Fruit fly (Drosophila melanogaster) whole organism, embryonic: Measurements from ENCODE around the gene CG3078.

Source experiments
- Abd-B ChIP-seq: fragments of 200-800 bp; sonication (Bioruptor generic); optimal IDR thresholded peaks from 2 replicates; lab custom pipeline; 2018; ENCODE audit warnings: missing biosample characterization, mild to moderate bottlenecking, missing genetic modification characterization, moderate library complexity
- Ada2b ChIP-seq: fragments of 200-800 bp; sonication (Bioruptor generic); IDR thresholded peaks from 2 replicates; pipeline ENCODE4 v1.3.6; 2022; ENCODE audit warnings: missing biosample characterization, missing genetic modification characterization
- Atf3 ChIP-seq: fragments of 200-800 bp; sonication (Bioruptor generic); optimal IDR thresholded peaks from 3 replicates; lab custom pipeline; 2016; ENCODE audit warnings: missing biosample characterization, missing genetic modification characterization
- Bdp1 ChIP-seq: fragments of 200-800 bp; sonication (Bioruptor generic); optimal IDR thresholded peaks from 3 replicates; lab custom pipeline; 2016; ENCODE audit warnings: missing biosample characterization, missing genetic modification characterization
- CG10267 ChIP-seq: fragments of 200-800 bp; sonication (Bioruptor generic); optimal IDR thresholded peaks from 2 replicates; lab custom pipeline; 2018; ENCODE audit warnings: missing biosample characterization, mild to moderate bottlenecking, missing genetic modification characterization, moderate library complexity
- CG10366 ChIP-seq: fragments of 200-800 bp; sonication (Bioruptor generic); IDR thresholded peaks from 2 replicates; pipeline ENCODE4 v1.3.6; 2022; ENCODE audit warnings: missing biosample characterization, missing genetic modification characterization
- CG12104 ChIP-seq: fragments of 200-800 bp; sonication (Bioruptor generic); optimal IDR thresholded peaks from 3 replicates; lab custom pipeline; 2016; ENCODE audit warnings: missing biosample characterization, missing genetic modification characterization
- CG12155 ChIP-seq: fragments of 200-800 bp; sonication (Bioruptor generic); optimal IDR thresholded peaks from 3 replicates; lab custom pipeline; 2016; ENCODE audit warnings: missing biosample characterization, missing genetic modification characterization
- CG18619 ChIP-seq: fragments of 200-800 bp; sonication (Bioruptor generic); optimal IDR thresholded peaks from 3 replicates; lab custom pipeline; 2017; ENCODE audit warnings: missing biosample characterization, mild to moderate bottlenecking, missing genetic modification characterization
- CG2120 ChIP-seq: fragments of 200-800 bp; sonication (Bioruptor generic); optimal IDR thresholded peaks from 3 replicates; lab custom pipeline; 2016; ENCODE audit warnings: missing biosample characterization, missing genetic modification characterization
- CG2129 ChIP-seq: fragments of 200-800 bp; sonication (Bioruptor generic); IDR thresholded peaks from 2 replicates; pipeline ENCODE4 v1.3.6; 2022; ENCODE audit warnings: missing biosample characterization, missing genetic modification characterization; ENCODE audit not compliant: partially characterized antibody
- CG2875 ChIP-seq: fragments of 200-800 bp; sonication (Bioruptor generic); optimal IDR thresholded peaks from 2 replicates; lab custom pipeline; 2017; ENCODE audit warnings: missing biosample characterization, mild to moderate bottlenecking, missing genetic modification characterization, missing genetic modification reagents
- CG2889 ChIP-seq: fragments of 200-800 bp; sonication (Bioruptor generic); IDR thresholded peaks from 3 replicates; pipeline ENCODE4 v1.3.6; 2022; ENCODE audit warnings: missing biosample characterization, missing genetic modification characterization
- CG32532 ChIP-seq: fragments of 200-800 bp; sonication (Bioruptor generic); IDR thresholded peaks from 2 replicates; pipeline ENCODE4 v1.3.6; 2022; ENCODE audit warnings: missing biosample characterization, missing genetic modification characterization
- CG42726 ChIP-seq: fragments of 200-800 bp; sonication (Bioruptor generic); IDR thresholded peaks from 2 replicates; pipeline ENCODE4 v1.3.6; 2022; ENCODE audit warnings: missing biosample characterization, missing genetic modification characterization; ENCODE audit not compliant: partially characterized antibody
- CG5180 ChIP-seq: fragments of 200-800 bp; sonication (Bioruptor generic); optimal IDR thresholded peaks from 3 replicates; lab custom pipeline; 2017; ENCODE audit warnings: missing biosample characterization, missing genetic modification characterization, mild to moderate bottlenecking, moderate library complexity, missing genetic modification reagents
- CG6683 ChIP-seq: fragments of 200-800 bp; sonication (Bioruptor generic); optimal IDR thresholded peaks from 2 replicates; lab custom pipeline; 2017; ENCODE audit warnings: missing biosample characterization, mild to moderate bottlenecking, missing genetic modification characterization, missing genetic modification reagents
- CG7987 ChIP-seq: fragments of 200-800 bp; sonication (Bioruptor generic); optimal IDR thresholded peaks from 2 replicates; lab custom pipeline; 2018; ENCODE audit warnings: missing biosample characterization, mild to moderate bottlenecking, missing genetic modification characterization, moderate library complexity
- CG8478 ChIP-seq: fragments of >200 bp; optimal IDR thresholded peaks from 2 replicates; lab custom pipeline; 2018
- CG9437 ChIP-seq: fragments of 200-800 bp; sonication (Bioruptor generic); optimal IDR thresholded peaks from 2 replicates; lab custom pipeline; 2018; ENCODE audit warnings: missing biosample characterization, mild to moderate bottlenecking, missing genetic modification characterization
- CG9797 ChIP-seq: fragments of 200-800 bp; sonication (Bioruptor generic); optimal IDR thresholded peaks from 3 replicates; lab custom pipeline; 2018; ENCODE audit warnings: missing biosample characterization, mild to moderate bottlenecking, missing genetic modification characterization
- CG9876 ChIP-seq: fragments of 200-800 bp; sonication (Bioruptor generic); optimal IDR thresholded peaks from 2 replicates; lab custom pipeline; 2016; ENCODE audit warnings: missing biosample characterization, missing genetic modification characterization
- Deaf1 ChIP-seq: fragments of 200-800 bp; optimal IDR thresholded peaks from 3 replicates; lab custom pipeline; 2019; ENCODE audit warnings: missing biosample characterization, mild to moderate bottlenecking, missing genetic modification characterization, moderate library complexity
- Dref ChIP-seq: fragments of 200-800 bp; sonication (Bioruptor generic); IDR thresholded peaks from 2 replicates; pipeline ENCODE4 v1.3.6; 2022; ENCODE audit warnings: missing biosample characterization, missing genetic modification characterization
- HHEX ChIP-seq: fragments of 200-800 bp; sonication (Bioruptor generic); optimal IDR thresholded peaks from 3 replicates; lab custom pipeline; 2017; ENCODE audit warnings: missing biosample characterization, mild to moderate bottlenecking, missing genetic modification characterization, missing genetic modification reagents
- Hey ChIP-seq: fragments of 200-800 bp; sonication (Bioruptor generic); optimal IDR thresholded peaks from 3 replicates; lab custom pipeline; 2018; ENCODE audit warnings: missing biosample characterization, mild to moderate bottlenecking, missing genetic modification characterization
- Hr3 ChIP-seq: fragments of 200-800 bp; sonication (Bioruptor generic); optimal IDR thresholded peaks from 3 replicates; lab custom pipeline; 2016; ENCODE audit warnings: missing biosample characterization, missing genetic modification characterization
- Kr ChIP-seq: fragments of 200-800 bp; sonication (Bioruptor generic); optimal IDR thresholded peaks from 2 replicates; lab custom pipeline; 2017; ENCODE audit warnings: missing biosample characterization, mild to moderate bottlenecking, missing genetic modification characterization
- Mes4 ChIP-seq: fragments of 200-800 bp; sonication (Bioruptor generic); optimal IDR thresholded peaks from 2 replicates; lab custom pipeline; 2016; ENCODE audit warnings: missing biosample characterization, missing genetic modification characterization
- Scr ChIP-seq: fragments of 200-800 bp; sonication (Bioruptor generic); IDR thresholded peaks from 2 replicates; pipeline ENCODE4 v1.3.6; 2022; ENCODE audit warnings: missing biosample characterization, missing genetic modification characterization; ENCODE audit not compliant: partially characterized antibody
- Usf ChIP-seq: fragments of 200-800 bp; sonication (Bioruptor generic); optimal IDR thresholded peaks from 2 replicates; lab custom pipeline; 2017; ENCODE audit warnings: missing genotype, missing biosample characterization, missing genetic modification characterization
- abd-A ChIP-seq: fragments of 200-800 bp; sonication (Bioruptor generic); optimal IDR thresholded peaks from 3 replicates; lab custom pipeline; 2019; ENCODE audit warnings: missing biosample characterization, mild to moderate bottlenecking, missing genetic modification characterization, moderate library complexity
- ac ChIP-seq: fragments of 200-800 bp; sonication (Bioruptor generic); optimal IDR thresholded peaks from 3 replicates; lab custom pipeline; 2017; ENCODE audit warnings: missing biosample characterization, mild to moderate bottlenecking, missing genetic modification characterization
- ara ChIP-seq: fragments of 200-800 bp; sonication (Bioruptor generic); IDR thresholded peaks from 2 replicates; pipeline ENCODE4 v1.3.6; 2022; ENCODE audit warnings: missing biosample characterization, missing genetic modification characterization
- az2 ChIP-seq: fragments of 200-800 bp; sonication (Bioruptor generic); optimal IDR thresholded peaks from 3 replicates; lab custom pipeline; 2016; ENCODE audit warnings: missing biosample characterization, missing genetic modification characterization
- cad ChIP-seq: fragments of >200 bp; optimal IDR thresholded peaks from 2 replicates; lab custom pipeline; 2017; ENCODE audit warnings: missing biosample characterization, missing genetic modification characterization
- ind ChIP-seq: fragments of 200-800 bp; sonication (Bioruptor generic); optimal IDR thresholded peaks from 3 replicates; lab custom pipeline; 2016; ENCODE audit warnings: missing biosample characterization, missing genetic modification characterization
- insv ChIP-seq, 2 experiments: fragments of 200-800 bp; sonication (Bioruptor generic); optimal IDR thresholded peaks; 3 replicates each; lab custom pipeline; 2016 to 2018; ENCODE audit warnings: missing biosample characterization in 2 of 2, missing genetic modification characterization in 2 of 2
- knrl ChIP-seq: fragments of 200-800 bp; sonication (Bioruptor generic); IDR thresholded peaks from 3 replicates; pipeline ENCODE4 v1.3.6; 2022; ENCODE audit warnings: missing biosample characterization, missing genetic modification characterization; ENCODE audit not compliant: partially characterized antibody
- lola ChIP-seq, 3 experiments: fragments of >200 bp in 2 of 3; fragments of 200-800 bp in 1 of 3; sonication (Bioruptor generic) in 1 of 3; optimal IDR thresholded peaks; 2 replicates each; lab custom pipeline; 2017 to 2019; ENCODE audit warnings: missing biosample characterization in 3 of 3, missing genetic modification characterization in 3 of 3, mild to moderate bottlenecking in 1 of 3, moderate library complexity in 1 of 3
- oc ChIP-seq: fragments of 200-800 bp; sonication (Bioruptor generic); optimal IDR thresholded peaks from 2 replicates; lab custom pipeline; 2018; ENCODE audit warnings: missing biosample characterization, mild to moderate bottlenecking, missing genetic modification characterization, moderate library complexity
- onecut ChIP-seq: fragments of 200-800 bp; sonication (Bioruptor generic); IDR thresholded peaks from 2 replicates; pipeline ENCODE4 v1.3.6; 2022; ENCODE audit warnings: missing biosample characterization, missing genetic modification characterization
- phol ChIP-seq: fragments of 200-800 bp; sonication (Bioruptor generic); optimal IDR thresholded peaks from 3 replicates; lab custom pipeline; 2018; ENCODE audit warnings: missing biosample characterization, mild to moderate bottlenecking, missing genetic modification characterization, moderate library complexity
- rib ChIP-seq: fragments of 200-800 bp; sonication (Bioruptor generic); IDR thresholded peaks from 2 replicates; pipeline ENCODE4 v1.3.6; 2022; ENCODE audit warnings: missing biosample characterization, missing genetic modification characterization
- ro ChIP-seq: fragments of 200-800 bp; sonication (Bioruptor generic); IDR thresholded peaks from 2 replicates; pipeline ENCODE4 v1.3.6; 2022; ENCODE audit warnings: missing biosample characterization, missing genetic modification characterization
- scrt ChIP-seq: fragments of 200-800 bp; sonication (Bioruptor generic); optimal IDR thresholded peaks from 2 replicates; lab custom pipeline; 2018; ENCODE audit warnings: missing biosample characterization, mild to moderate bottlenecking, missing genetic modification characterization, moderate library complexity
- tap ChIP-seq: fragments of 200-800 bp; optimal IDR thresholded peaks from 3 replicates; lab custom pipeline; 2019; ENCODE audit warnings: missing biosample characterization, mild to moderate bottlenecking, missing genetic modification characterization, moderate library complexity
- z ChIP-seq: fragments of 200-800 bp; sonication (Bioruptor generic); IDR thresholded peaks from 3 replicates; pipeline ENCODE4 v1.3.6; 2022; ENCODE audit warnings: missing biosample characterization, missing genetic modification characterization
- zf30C ChIP-seq: fragments of 200-800 bp; sonication (Bioruptor generic); optimal IDR thresholded peaks from 3 replicates; lab custom pipeline; 2018; ENCODE audit warnings: missing biosample characterization, mild to moderate bottlenecking, missing genetic modification characterization

The CG3078 gene

DNA sequence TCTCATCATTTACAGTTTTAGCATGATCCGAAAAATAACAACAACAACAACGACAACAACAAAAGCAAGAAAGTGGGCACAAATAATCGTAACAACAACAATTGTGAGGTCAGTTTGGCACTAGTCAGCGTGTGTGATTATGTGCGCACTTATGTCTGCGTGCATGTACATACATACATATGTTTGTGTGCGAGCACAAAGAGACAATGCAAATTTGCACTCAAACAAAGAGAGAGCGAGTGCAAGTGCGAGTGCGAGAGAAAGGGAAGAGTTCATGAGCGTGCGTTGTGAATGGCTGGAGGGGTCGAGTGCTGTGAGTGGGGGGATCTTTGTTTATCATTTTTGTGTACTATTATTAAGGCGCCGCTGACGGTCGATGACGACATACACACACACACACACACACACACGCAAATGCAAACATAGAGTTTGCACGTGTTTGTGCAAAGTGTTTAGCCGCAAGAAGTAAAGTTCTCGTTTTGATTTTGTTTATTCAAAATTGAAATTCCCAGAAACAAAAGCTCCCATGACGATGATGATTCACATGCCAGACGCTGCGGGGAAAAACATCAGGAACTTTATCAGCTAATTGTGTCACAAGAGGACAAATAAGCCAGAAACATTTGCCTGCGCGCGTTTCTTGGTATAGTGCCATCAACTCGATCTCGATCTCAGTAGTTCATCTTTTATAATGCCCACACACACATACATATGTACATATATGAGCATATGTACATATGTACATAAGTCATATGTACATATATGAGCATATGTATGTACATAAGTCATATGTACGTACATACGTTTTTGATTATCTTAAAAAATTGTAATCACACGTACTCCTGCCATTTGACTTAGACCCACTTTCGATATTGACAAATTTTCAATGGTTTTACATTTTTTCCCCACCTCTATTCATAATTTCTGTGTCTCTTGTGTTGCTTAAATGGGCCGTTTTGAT, 35.1 kb upstream of the CG3078 start (continued):
- TF ChIP-seq Mes4 (GFP tag; lab: Kevin White, UChicago) (no peak), CG9437 (GFP tag; lab: Kevin White, UChicago) (no peak), abd-A (tag; lab: Kevin White, UChicago) (no peak), Bdp1 (no peak), CG7987 (GFP tag; lab: Kevin White, UChicago) (no peak), Ada2b (no peak), Hey (tag; lab: Kevin White, UChicago) (no peak), Deaf1 (tag; lab: Kevin White, UChicago) (no peak), z (GFP tag; lab: Robert Waterston, UW) (peak; percentile 92), Kr (GFP tag; lab: Kevin White, UChicago) (peak; percentile 41), CG2875 (peak; percentile 29), CG18619 (GFP tag; lab: Kevin White, UChicago) (no peak), Dref (GFP tag; lab: Robert Waterston, UW) (no peak), oc (tag; lab: Kevin White, UChicago) (no peak), CG12104 (GFP tag; lab: Kevin White, UChicago) (no peak), CG6683 (GFP tag; lab: Kevin White, UChicago) (no peak), cad (no peak), CG10366 (GFP tag; lab: Robert Waterston, UW) (no peak), ro (GFP tag; lab: Robert Waterston, UW) (no peak), ind (GFP tag; lab: Kevin White, UChicago) (no peak), CG9876 (GFP tag; lab: Kevin White, UChicago) (no peak), CG5180 (no peak), ac (peak; percentile 5), CG12155 (no peak), Atf3 (GFP tag; lab: Kevin White, UChicago) (no peak), rib (no peak), ara (no peak), HHEX (GFP tag; lab: Kevin White, UChicago) (no peak), CG2120 (GFP tag; lab: Kevin White, UChicago) (no peak), CG2129 (no peak), zf30C (GFP tag; lab: Kevin White, UChicago) (no peak), CG42726 (GFP tag; lab: Robert Waterston, UW) (no peak), lola (GFP tag; optimal IDR thresholded peaks at IDR 0.05; lab: Kevin White, UChicago) (no peak), Usf (GFP tag; lab: Kevin White, UChicago) (no peak), insv (GFP tag; optimal IDR thresholded peaks at IDR 0.05; lab: Kevin White, UChicago) (no peak), CG2889 (GFP tag; lab: Robert Waterston, UW) (no peak), az2 (no peak), knrl (GFP tag; lab: Robert Waterston, UW) (no peak), phol (no peak), tap (tag; lab: Kevin White, UChicago) (peak; percentile 15), CG9797 (GFP tag; lab: Kevin White, UChicago) (no peak), onecut (GFP tag; lab: Robert Waterston, UW) (no peak), CG32532 (GFP tag; lab: Robert Waterston, UW) (no peak), CG10267 (no peak), Hr3 (GFP tag; lab: Kevin White, UChicago) (no peak), scrt (GFP tag; lab: Kevin White, UChicago) (no peak), CG8478 (lab: Kevin White, UChicago) (no peak), Abd-B (no peak), Scr (GFP tag; lab: Robert Waterston, UW) (no peak)
